Worm (Caenorhabditis elegans) whole organism, young adult: ENCODE results near the gene sdz-1.

Experiments
- B0035.1 ChIP-seq: sonication (generic microtip); optimal IDR thresholded peaks from 2 replicates; lab custom pipeline; 2016; ENCODE audit warnings: missing genetic modification characterization, mild to moderate bottlenecking, missing compliant biosample characterization, missing genotype, missing genetic modification reagents
- B0261.1 ChIP-seq: sonication (generic microtip); optimal IDR thresholded peaks from 2 replicates; lab custom pipeline; 2016; ENCODE audit warnings: mild to moderate bottlenecking, missing genetic modification characterization, moderate library complexity, missing compliant biosample characterization
- B0336.3 ChIP-seq: fragments of 200-800 bp; sonication (Bioruptor generic); IDR thresholded peaks from 2 replicates; pipeline ENCODE4 v1.3.6; 2022; ENCODE audit warnings: missing genetic modification characterization, missing compliant biosample characterization
- C17E4.6 ChIP-seq: fragments of 200-800 bp; sonication (Bioruptor generic); IDR thresholded peaks from 2 replicates; pipeline ENCODE4 v1.3.6; 2022; ENCODE audit warnings: missing genetic modification reagents, missing genetic modification characterization, missing compliant biosample characterization
- F22D6.2 ChIP-seq: sonication (generic microtip); optimal IDR thresholded peaks from 2 replicates; lab custom pipeline; 2016; ENCODE audit warnings: mild to moderate bottlenecking, missing genetic modification characterization, missing compliant biosample characterization
- F23B12.7 ChIP-seq: sonication (generic microtip); optimal IDR thresholded peaks from 2 replicates; lab custom pipeline; 2017; ENCODE audit warnings: missing genetic modification characterization, mild to moderate bottlenecking, missing compliant biosample characterization, antibody characterized with exemption, moderate library complexity; ENCODE audit not compliant: insufficient read depth
- F37B4.10 ChIP-seq: fragments of 200-800 bp; sonication (Bioruptor generic); IDR thresholded peaks from 2 replicates; pipeline ENCODE4 v1.3.6; 2022; ENCODE audit warnings: missing genetic modification characterization, missing compliant biosample characterization
- F39B2.1 ChIP-seq: fragments of 200-800 bp; sonication (Bioruptor generic); IDR thresholded peaks from 2 replicates; pipeline ENCODE4 v1.3.6; 2022; ENCODE audit warnings: missing genetic modification reagents, missing genetic modification characterization, missing compliant biosample characterization
- F49E8.2 ChIP-seq: sonication (generic microtip); optimal IDR thresholded peaks from 3 replicates; lab custom pipeline; 2017; ENCODE audit warnings: missing genetic modification characterization, mild to moderate bottlenecking, missing compliant biosample characterization, antibody characterized with exemption, moderate library complexity; ENCODE audit not compliant: insufficient read depth
- T07F8.4 ChIP-seq: sonication (generic microtip); optimal IDR thresholded peaks from 2 replicates; lab custom pipeline; 2016; ENCODE audit warnings: mild to moderate bottlenecking, missing genetic modification characterization, moderate library complexity, missing compliant biosample characterization
- Y53F4B.3 ChIP-seq: fragments of 200-800 bp; sonication (Bioruptor generic); IDR thresholded peaks from 2 replicates; pipeline ENCODE4 v1.3.6; 2022; ENCODE audit warnings: missing genetic modification reagents, missing genetic modification characterization, missing compliant biosample characterization
- Y53G8AR.9 ChIP-seq: fragments of 200-800 bp; sonication (Bioruptor generic); conservative IDR thresholded peaks from 2 replicates; pipeline ENCODE4 v1.3.6; 2022; ENCODE audit warnings: missing genetic modification reagents, missing genetic modification characterization, missing compliant biosample characterization
- Y56A3A.18 ChIP-seq: fragments of 200-800 bp; sonication (Bioruptor generic); IDR thresholded peaks from 2 replicates; pipeline ENCODE4 v1.3.6; 2022; ENCODE audit warnings: missing genetic modification reagents, missing genetic modification characterization, missing compliant biosample characterization
- athp-1 ChIP-seq: sonication (generic microtip); optimal IDR thresholded peaks from 2 replicates; lab custom pipeline; 2017; ENCODE audit warnings: mild to moderate bottlenecking, missing genetic modification characterization, missing compliant biosample characterization
- attf-3 ChIP-seq: fragments of 200-800 bp; sonication (Bioruptor generic); conservative IDR thresholded peaks from 2 replicates; pipeline ENCODE4 v1.3.6; 2022; ENCODE audit warnings: missing genetic modification reagents, missing genetic modification characterization, missing compliant biosample characterization
- attf-5 ChIP-seq: fragments of 200-800 bp; sonication (Bioruptor generic); optimal IDR thresholded peaks from 2 replicates; lab custom pipeline; 2018; ENCODE audit warnings: mild to moderate bottlenecking, missing genetic modification characterization, missing compliant biosample characterization
- attf-6 ChIP-seq: fragments of 200-800 bp; sonication (Bioruptor generic); IDR thresholded peaks from 2 replicates; pipeline ENCODE4 v1.3.6; 2022; ENCODE audit warnings: missing genetic modification reagents, missing genetic modification characterization, missing compliant biosample characterization
- bed-1 ChIP-seq: fragments of 200-800 bp; sonication (Bioruptor generic); IDR thresholded peaks from 2 replicates; pipeline ENCODE4 v1.3.6; 2022; ENCODE audit warnings: missing genetic modification reagents, missing genetic modification characterization, missing compliant biosample characterization
- ccch-3 ChIP-seq: fragments of 200-800 bp; sonication (Bioruptor generic); optimal IDR thresholded peaks from 2 replicates; lab custom pipeline; 2018; ENCODE audit warnings: mild to moderate bottlenecking, missing genetic modification characterization, missing compliant biosample characterization
- ceh-100 ChIP-seq: fragments of 200-800 bp; sonication (Bioruptor generic); IDR thresholded peaks from 2 replicates; pipeline ENCODE4 v1.3.6; 2022; ENCODE audit warnings: missing genetic modification reagents, missing genetic modification characterization, missing compliant biosample characterization
- ceh-40 ChIP-seq: fragments of 200-800 bp; sonication (Bioruptor generic); IDR thresholded peaks from 2 replicates; pipeline ENCODE4 v1.3.6; 2022; ENCODE audit warnings: missing genetic modification characterization, missing compliant biosample characterization
- dox-1 ChIP-seq: fragments of 200-800 bp; sonication (Bioruptor generic); IDR thresholded peaks from 2 replicates; pipeline ENCODE4 v1.3.6; 2022; ENCODE audit warnings: missing genetic modification reagents, missing genetic modification characterization, missing compliant biosample characterization
- dpff-1 ChIP-seq: sonication (generic microtip); optimal IDR thresholded peaks from 2 replicates; lab custom pipeline; 2017; ENCODE audit warnings: mild to moderate bottlenecking, missing genetic modification characterization, missing compliant biosample characterization
- efl-1 ChIP-seq: fragments of 150-350 bp; optimal IDR thresholded peaks from 2 replicates; lab custom pipeline; 2014; ENCODE audit warnings: missing biosample characterization, missing genetic modification reagents, missing genetic modification characterization
- egl-18 ChIP-seq: fragments of 200-800 bp; sonication (Bioruptor generic); IDR thresholded peaks from 2 replicates; pipeline ENCODE4 v1.3.6; 2022; ENCODE audit warnings: missing genetic modification reagents, missing genetic modification characterization, missing compliant biosample characterization
- egl-44 ChIP-seq: fragments of 200-800 bp; sonication (Bioruptor generic); IDR thresholded peaks from 2 replicates; pipeline ENCODE4 v1.3.6; 2022; ENCODE audit warnings: missing genetic modification reagents, missing genetic modification characterization, missing compliant biosample characterization
- egrh-3 ChIP-seq: fragments of 200-800 bp; sonication (Bioruptor generic); IDR thresholded peaks from 2 replicates; pipeline ENCODE4 v1.3.6; 2022; ENCODE audit warnings: missing genetic modification reagents, missing genetic modification characterization, missing compliant biosample characterization
- ets-4 ChIP-seq: fragments of 200-800 bp; sonication (Bioruptor generic); optimal IDR thresholded peaks from 2 replicates; lab custom pipeline; 2018; ENCODE audit warnings: mild to moderate bottlenecking, missing genetic modification characterization, missing compliant biosample characterization
- fkh-3 ChIP-seq: sonication (generic microtip); optimal IDR thresholded peaks from 2 replicates; lab custom pipeline; 2016; ENCODE audit warnings: mild to moderate bottlenecking, missing genetic modification characterization, missing compliant biosample characterization
- hmg-20 ChIP-seq: fragments of 200-800 bp; sonication (Bioruptor generic); IDR thresholded peaks from 2 replicates; pipeline ENCODE4 v1.3.6; 2022; ENCODE audit warnings: missing genetic modification reagents, missing genetic modification characterization, missing compliant biosample characterization
- hrde-1 ChIP-seq: sonication (generic microtip); optimal IDR thresholded peaks from 2 replicates; lab custom pipeline; 2016; ENCODE audit warnings: missing genetic modification characterization, mild to moderate bottlenecking, missing compliant biosample characterization, moderate library complexity, missing genotype, missing genetic modification reagents, borderline replicate concordance
- hsf-1 ChIP-seq: fragments of 200-800 bp; sonication (Bioruptor generic); IDR thresholded peaks from 2 replicates; pipeline ENCODE4 v1.3.6; 2022; ENCODE audit warnings: missing genetic modification reagents, missing genetic modification characterization, missing compliant biosample characterization
- let-526 ChIP-seq: fragments of 200-800 bp; sonication (Bioruptor generic); IDR thresholded peaks from 2 replicates; pipeline ENCODE4 v1.3.6; 2022; ENCODE audit warnings: missing genetic modification reagents, missing genetic modification characterization, missing compliant biosample characterization
- mcd-1 ChIP-seq: fragments of 200-800 bp; sonication (Bioruptor generic); IDR thresholded peaks from 2 replicates; pipeline ENCODE4 v1.3.6; 2022; ENCODE audit warnings: missing genetic modification reagents, missing genetic modification characterization, missing compliant biosample characterization
- nfyb-1 ChIP-seq: fragments of 200-800 bp; sonication (Bioruptor generic); IDR thresholded peaks from 2 replicates; pipeline ENCODE4 v1.3.6; 2022; ENCODE audit warnings: missing genetic modification reagents, missing genetic modification characterization, missing compliant biosample characterization
- nhr-120 ChIP-seq: fragments of 200-800 bp; sonication (Bioruptor generic); IDR thresholded peaks from 2 replicates; pipeline ENCODE4 v1.3.6; 2022; ENCODE audit warnings: missing genetic modification characterization, missing compliant biosample characterization
- nhr-179 ChIP-seq: sonication (generic microtip); optimal IDR thresholded peaks from 2 replicates; lab custom pipeline; 2016; ENCODE audit warnings: mild to moderate bottlenecking, missing genetic modification characterization, missing compliant biosample characterization
- nhr-80 ChIP-seq: sonication (generic microtip); optimal IDR thresholded peaks from 2 replicates; lab custom pipeline; 2016; ENCODE audit warnings: missing genetic modification characterization, missing compliant biosample characterization
- nhr-90 ChIP-seq: sonication (generic microtip); optimal IDR thresholded peaks from 2 replicates; lab custom pipeline; 2016; ENCODE audit warnings: missing genotype, mild to moderate bottlenecking, missing genetic modification characterization, missing compliant biosample characterization
- repo-1 ChIP-seq: sonication (generic microtip); optimal IDR thresholded peaks from 2 replicates; lab custom pipeline; 2017; ENCODE audit warnings: mild to moderate bottlenecking, missing genetic modification characterization, missing compliant biosample characterization
- snpc-4 ChIP-seq, 5 experiments: fragments of 150-350 bp in 1 of 5; sonication (generic microtip) in 4 of 5; optimal IDR thresholded peaks; 2 replicates each; lab custom pipeline; 2014 to 2018; ENCODE audit warnings: missing genetic modification characterization in 5 of 5, missing biosample characterization in 3 of 5, antibody characterized with exemption in 2 of 5, mild to moderate bottlenecking in 2 of 5, missing compliant biosample characterization in 2 of 5, missing genotype in 2 of 5, moderate library complexity in 2 of 5, missing genetic modification reagents in 1 of 5
- tbp1 ChIP-seq: fragments of 200-800 bp; sonication (Bioruptor generic); optimal IDR thresholded peaks from 2 replicates; lab custom pipeline; 2018; ENCODE audit warnings: mild to moderate bottlenecking, missing genetic modification characterization, missing compliant biosample characterization
- tlf-1 ChIP-seq: fragments of 200-800 bp; sonication (Bioruptor generic); optimal IDR thresholded peaks from 2 replicates; lab custom pipeline; 2018; ENCODE audit warnings: mild to moderate bottlenecking, missing genetic modification characterization, missing compliant biosample characterization
- zim-3 ChIP-seq: sonication (generic microtip); optimal IDR thresholded peaks from 2 replicates; lab custom pipeline; 2017; ENCODE audit warnings: mild to moderate bottlenecking, missing genetic modification characterization, moderate library complexity, missing compliant biosample characterization
- ztf-18 ChIP-seq: sonication (generic microtip); optimal IDR thresholded peaks from 2 replicates; lab custom pipeline; 2016; ENCODE audit warnings: missing genotype, mild to moderate bottlenecking, missing genetic modification characterization, missing compliant biosample characterization
- ztf-22 ChIP-seq: fragments of 200-800 bp; sonication (Bioruptor generic); optimal IDR thresholded peaks from 2 replicates; lab custom pipeline; 2018; ENCODE audit warnings: mild to moderate bottlenecking, missing genetic modification characterization, moderate library complexity, missing compliant biosample characterization
- ztf-25 ChIP-seq: fragments of 200-800 bp; sonication (Bioruptor generic); IDR thresholded peaks from 2 replicates; pipeline ENCODE4 v1.3.6; 2022; ENCODE audit warnings: missing genetic modification reagents, missing genetic modification characterization, missing compliant biosample characterization
- ztf-28 ChIP-seq: fragments of 200-800 bp; sonication (Bioruptor generic); IDR thresholded peaks from 2 replicates; pipeline ENCODE4 v1.3.6; 2022; ENCODE audit warnings: missing genetic modification reagents, missing genetic modification characterization, missing compliant biosample characterization

Gene sdz-1

DNA sequence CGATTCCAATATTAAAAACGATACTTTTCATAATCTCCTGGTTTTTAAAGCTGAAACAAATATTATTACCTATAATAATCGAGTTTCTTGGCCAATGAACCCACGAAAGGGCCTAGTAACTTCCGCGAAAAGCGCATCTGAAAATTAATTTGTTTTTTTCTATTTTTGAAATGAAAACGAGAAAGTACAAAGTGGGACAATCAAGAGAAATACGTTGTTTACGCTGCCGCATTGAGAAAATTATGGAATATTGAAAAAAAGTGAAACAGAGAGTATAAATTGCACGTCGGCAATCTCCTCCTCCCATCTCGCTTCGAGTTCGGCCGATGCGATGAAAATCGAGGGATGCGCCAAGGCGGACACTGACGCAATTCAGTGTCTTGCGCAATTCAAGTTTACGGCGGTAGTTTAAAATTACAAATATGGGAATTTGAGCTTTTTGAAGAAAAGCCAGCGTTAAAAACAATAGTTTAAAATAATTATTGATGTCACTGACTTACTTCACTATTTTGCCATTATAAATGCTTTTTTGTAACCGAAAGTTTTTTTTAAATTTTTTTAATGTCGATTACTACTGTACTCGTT lies 41.2 kb upstream of the sdz-1 start, which contains the start of gene pdhk-2 (continued):
- TF ChIP-seq tlf-1 (GFP tag; lab: Kevin White, UChicago) (peak; percentile 88), F22D6.2 (peak; percentile 56), ztf-28 (no peak), attf-3 (GFP tag; lab: Robert Waterston, UW) (peak; percentile 81), Y53F4B.3 (0 out of 2 replicates have a peak, but pooled peaks have one; percentile 24), dpff-1 (tag; lab: Kevin White, UChicago) (no peak), egl-44 (GFP tag; lab: Robert Waterston, UW) (no peak), egl-18 (no peak), mcd-1 (peak; percentile 93), ztf-25 (no peak), attf-5 (peak; percentile 89), B0336.3 (peak; percentile 88), dox-1 (GFP tag; lab: Robert Waterston, UW) (peak; percentile 95), fkh-3 (tag; lab: Kevin White, UChicago) (no peak), nhr-80 (tag; lab: Kevin White, UChicago) (peak; percentile 79), efl-1 (GFP tag; lab: Kevin White, UChicago) (peak; percentile 92), ztf-18 (tag; lab: Kevin White, UChicago) (peak; percentile 99), ccch-3 (GFP tag; lab: Kevin White, UChicago) (no peak), Y56A3A.18 (peak; percentile 70; the same call in 1 of the 2 replicates), T07F8.4 (tag; lab: Kevin White, UChicago) (no peak), tbp1 (GFP tag; lab: Kevin White, UChicago) (peak; percentile 74), ceh-40 (no peak), nhr-90 (tag; lab: Kevin White, UChicago) (peak; percentile 25), let-526 (GFP tag; lab: Robert Waterston, UW) (no peak), attf-6 (GFP tag; lab: Robert Waterston, UW) (no peak), nfyb-1 (GFP tag; lab: Robert Waterston, UW) (peak; percentile 82), nhr-120 (no peak), ztf-22 (GFP tag; lab: Kevin White, UChicago) (no peak), C17E4.6 (GFP tag; lab: Robert Waterston, UW) (peak; percentile 67; the same call in 1 of the 2 replicates), bed-1 (GFP tag; lab: Robert Waterston, UW) (0 out of 2 replicates have a peak, but pooled peaks have one; percentile 21), repo-1 (tag; lab: Kevin White, UChicago) (peak; percentile 87), egrh-3 (GFP tag; lab: Robert Waterston, UW) (no peak), B0261.1 (tag; lab: Kevin White, UChicago) (peak; percentile 18), hmg-20 (GFP tag; lab: Robert Waterston, UW) (peak; percentile 75; the same call in 1 of the 2 replicates), F37B4.10 (GFP tag; lab: Robert Waterston, UW) (no peak), snpc-4 (GFP tag; optimal IDR thresholded peaks at IDR 0.05; lab: Kevin White, UChicago) (no peak), snpc-4 (tag; optimal IDR thresholded peaks at IDR 0.05; lab: Kevin White, UChicago) (peak; percentile 62 to 78 (median 72)), F49E8.2 (peak; percentile 70), ceh-100 (GFP tag; lab: Robert Waterston, UW) (peak; percentile 64), athp-1 (tag; lab: Kevin White, UChicago) (peak; percentile 71), nhr-179 (tag; lab: Kevin White, UChicago) (no peak), B0035.1 (tag; lab: Kevin White, UChicago) (peak; percentile 50), hsf-1 (GFP tag; lab: Robert Waterston, UW) (peak; percentile 70), Y53G8AR.9 (GFP tag; lab: Robert Waterston, UW) (peak; percentile 90), F39B2.1 (no peak), F23B12.7 (peak; percentile 82), zim-3 (no peak), hrde-1 (tag; lab: Kevin White, UChicago) (no peak), ets-4 (GFP tag; lab: Kevin White, UChicago) (peak; percentile 3)
